Worm (Caenorhabditis elegans) whole organism, L4 larva: Measurements from ENCODE around the gene Y75B8A.33.

Experiments
- F10B5.3 ChIP-seq: sonication (generic microtip); optimal IDR thresholded peaks from 2 replicates; lab custom pipeline; 2016; ENCODE audit warnings: mild to moderate bottlenecking, missing genetic modification characterization, missing compliant biosample characterization
- F44E2.7 ChIP-seq: fragments of 200-800 bp; sonication (Bioruptor generic); IDR thresholded peaks from 2 replicates; pipeline ENCODE4 v2.1.2; 2022; ENCODE audit warnings: missing genetic modification characterization, missing compliant biosample characterization
- Y48G9A.11 ChIP-seq: fragments of 200-800 bp; sonication (Bioruptor generic); IDR thresholded peaks from 2 replicates; pipeline ENCODE4 v1.3.6; 2022; ENCODE audit warnings: missing genetic modification reagents, missing genetic modification characterization, missing compliant biosample characterization
- daf-16 ChIP-seq, 3 experiments: sonication (generic microtip); optimal IDR thresholded peaks; 2 replicates each; lab custom pipeline; 2016 to 2017; ENCODE audit warnings: missing genetic modification characterization in 3 of 3, missing genetic modification reagents in 3 of 3, mild to moderate bottlenecking in 2 of 3, missing compliant biosample characterization in 2 of 3, missing biosample characterization in 1 of 3, moderate library complexity in 1 of 3
- lin-15B ChIP-seq: fragments of 150-350 bp; sonication (generic microtip); optimal IDR thresholded peaks from 3 replicates; lab custom pipeline; 2014; ENCODE audit warnings: missing biosample characterization, missing genetic modification characterization
- lsy-2 ChIP-seq, 2 experiments: fragments of 150-350 bp in 1 of 2; sonication (generic microtip) in 1 of 2; optimal IDR thresholded peaks; 2 replicates each; lab custom pipeline; 2014 to 2017; ENCODE audit warnings: missing biosample characterization in 2 of 2, missing genetic modification characterization in 2 of 2
- madf-9 ChIP-seq: fragments of 200-800 bp; sonication (Bioruptor generic); conservative IDR thresholded peaks from 2 replicates; pipeline ENCODE4 v1.3.6; 2022; ENCODE audit warnings: missing genetic modification reagents, missing genetic modification characterization, missing compliant biosample characterization
- nhr-11 ChIP-seq: fragments of 150-350 bp; optimal IDR thresholded peaks from 2 replicates; lab custom pipeline; 2014; ENCODE audit warnings: missing biosample characterization, missing genetic modification characterization
- nhr-237 ChIP-seq: sonication (generic microtip); optimal IDR thresholded peaks from 2 replicates; lab custom pipeline; 2017; ENCODE audit warnings: missing biosample characterization, missing genetic modification characterization
- nhr-48 ChIP-seq: sonication (generic microtip); optimal IDR thresholded peaks from 2 replicates; lab custom pipeline; 2016; ENCODE audit warnings: mild to moderate bottlenecking, missing genetic modification characterization, missing compliant biosample characterization
- ztf-11 ChIP-seq: fragments of 150-350 bp; optimal IDR thresholded peaks from 2 replicates; lab custom pipeline; 2014; ENCODE audit warnings: missing biosample characterization, missing genetic modification characterization
- ztf-7 ChIP-seq: fragments of 150-350 bp; optimal IDR thresholded peaks from 2 replicates; lab custom pipeline; 2014; ENCODE audit warnings: missing biosample characterization, missing genetic modification characterization

DNA sequence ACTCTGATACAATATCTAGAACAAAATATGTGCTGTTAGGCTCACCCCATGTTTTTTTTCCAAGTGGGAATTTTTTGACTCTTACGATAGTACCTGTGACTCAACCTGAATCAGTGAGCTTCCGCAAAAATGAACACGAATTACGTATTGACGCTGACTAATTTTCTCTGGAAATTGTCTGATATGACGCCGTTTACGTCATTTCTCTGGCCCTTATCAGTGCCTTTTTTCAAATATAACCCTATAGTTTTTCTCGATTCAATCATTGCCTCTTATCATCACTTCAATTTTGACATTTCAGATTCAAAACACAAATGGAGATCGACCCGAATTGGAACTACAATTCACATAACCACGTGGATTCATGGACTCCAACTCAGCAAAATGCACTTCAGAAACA lies 48.4 kb downstream of the Y75B8A.33 start, which contains the start of gene Y75B8A.28:
- TF ChIP-seq F44E2.7 (GFP tag; lab: Robert Waterston, UW) (no peak), lin-15B (tag; lab: Kevin White, UChicago) (no peak), Y48G9A.11 (GFP tag; lab: Robert Waterston, UW) (no peak), nhr-11 (tag; lab: Kevin White, UChicago) (no peak), ztf-11 (tag; lab: Kevin White, UChicago) (no peak), madf-9 (GFP tag; lab: Robert Waterston, UW) (no peak), lsy-2 (tag; optimal IDR thresholded peaks at IDR 0.05; lab: Kevin White, UChicago) (peak in 1 of 2 experiments; percentile 34), nhr-237 (tag; lab: Kevin White, UChicago) (no peak), nhr-48 (tag; lab: Kevin White, UChicago) (no peak), ztf-7 (tag; lab: Kevin White, UChicago) (no peak), F10B5.3 (tag; lab: Kevin White, UChicago) (no peak), daf-16 (GFP tag; optimal IDR thresholded peaks at IDR 0.05; lab: Kevin White, UChicago) (no peak), daf-16 (tag; optimal IDR thresholded peaks at IDR 0.05; lab: Kevin White, UChicago) (peak; percentile 77)
